Fruit fly (Drosophila melanogaster): Measurements from ENCODE around the gene CG31016.

- TF ChIP-seq kay (GFP tag; ENCODE audit: borderline replicate concordance) = no peak
- TF ChIP-seq CG5204 (GFP tag; optimal IDR thresholded peaks at IDR 0.05) = no peak
- no peak for TF ChIP-seq CG14711 (tag; optimal IDR thresholded peaks at IDR 0.05)
- TF ChIP-seq tj (GFP tag; optimal IDR thresholded peaks at IDR 0.05) = no peak
- TF ChIP-seq CG33017 (tag; optimal IDR thresholded peaks at IDR 0.05) = no peak
- no peak for TF ChIP-seq CG7101 (tag; optimal IDR thresholded peaks at IDR 0.05)
- TF ChIP-seq cnc (optimal IDR thresholded peaks at IDR 0.05) = no peak
- TF ChIP-seq bab1 (GFP tag; optimal IDR thresholded peaks at IDR 0.05) = peak; percentile 24
- no peak for TF ChIP-seq Mnt (GFP tag; optimal IDR thresholded peaks at IDR 0.05)
- TF ChIP-seq Clk (GFP tag; optimal IDR thresholded peaks at IDR 0.05) = no peak
- no peak for TF ChIP-seq CG7045 (GFP tag; optimal IDR thresholded peaks at IDR 0.05)
- TF ChIP-seq ovo (GFP tag; optimal IDR thresholded peaks at IDR 0.05) = no peak
- no peak for TF ChIP-seq pad (GFP tag; optimal IDR thresholded peaks at IDR 0.05)
Measured at dm6 chr3R:30564479-30564878, 41.5 kb upstream of the CG31016 start.
